Worm (Caenorhabditis elegans): ENCODE results near the gene enri-1.

The enri-1 gene

ce11 chrII:2341515-2341914, at the start of gene enri-1:
TSS of gene enri-1 (minus strand) at chrII:2341615.
- TF ChIP-seq ztf-29 (GFP tag; IDR thresholded peaks at IDR 0.05) (no peak), ref-1 (GFP tag; conservative IDR thresholded peaks at IDR 0.05) (no peak), tab-1 (GFP tag; IDR thresholded peaks at IDR 0.05) (no peak), cog-1 (tag; optimal IDR thresholded peaks at IDR 0.05) (no peak), ztf-23 (GFP tag; IDR thresholded peaks at IDR 0.05) (no peak), klf-2 (GFP tag; conservative IDR thresholded peaks at IDR 0.05) (no peak), T22C8.4 (GFP tag; IDR thresholded peaks at IDR 0.05) (no peak), flt-1 (GFP tag; IDR thresholded peaks at IDR 0.05) (no peak)

- TF ChIP-seq med-1 (GFP tag; optimal IDR thresholded peaks at IDR 0.05; ENCODE audit: insufficient read depth) (no peak), ztf-29 (GFP tag; IDR thresholded peaks at IDR 0.05) (no peak), klf-2 (GFP tag; conservative IDR thresholded peaks at IDR 0.05) (no peak)
Observed at ce11 chrII:2390884-2391283, 49.5 kb upstream of the enri-1 start, which contains the start of gene F16G10.10. TSS of gene F16G10.10 (minus strand) at chrII:2390984.

- no peak for TF ChIP-seq T22C8.4 (GFP tag; IDR thresholded peaks at IDR 0.05)
- no peak for TF ChIP-seq cog-1 (tag; optimal IDR thresholded peaks at IDR 0.05)
- TF ChIP-seq flt-1 (GFP tag; IDR thresholded peaks at IDR 0.05): no peak
- no peak for TF ChIP-seq klf-2 (GFP tag; conservative IDR thresholded peaks at IDR 0.05)
- TF ChIP-seq ztf-23 (GFP tag; IDR thresholded peaks at IDR 0.05): no peak
- no peak for TF ChIP-seq tab-1 (GFP tag; IDR thresholded peaks at IDR 0.05)
- no peak for TF ChIP-seq ztf-29 (GFP tag; IDR thresholded peaks at IDR 0.05)
- no peak for TF ChIP-seq ref-1 (GFP tag; conservative IDR thresholded peaks at IDR 0.05)
- no peak for TF ChIP-seq med-1 (GFP tag; optimal IDR thresholded peaks at IDR 0.05; ENCODE audit: insufficient read depth)
Observed at ce11 chrII:2385495-2385894, 44.1 kb upstream of the enri-1 start, which contains the start of gene F16G10.9. TSS of gene F16G10.9 (minus strand) at chrII:2385595.

ce11 chrII:2383334-2383733, 41.9 kb upstream of the enri-1 start, which contains the start of gene F16G10.8:
TSS of gene F16G10.8 (minus strand) at chrII:2383434.
- TF ChIP-seq tab-1 (GFP tag; IDR thresholded peaks at IDR 0.05) (no peak), ref-1 (GFP tag; conservative IDR thresholded peaks at IDR 0.05) (no peak), cog-1 (tag; optimal IDR thresholded peaks at IDR 0.05) (no peak), ztf-23 (GFP tag; IDR thresholded peaks at IDR 0.05) (no peak), T22C8.4 (GFP tag; IDR thresholded peaks at IDR 0.05) (no peak)

ce11 chrII:2380174-2380573, 38.8 kb upstream of the enri-1 start, which contains the start of gene F16G10.7:
TSS of gene F16G10.7 (minus strand) at chrII:2380274.
- TF ChIP-seq med-1 (GFP tag; optimal IDR thresholded peaks at IDR 0.05; ENCODE audit: insufficient read depth): no peak
- TF ChIP-seq ref-1 (GFP tag; conservative IDR thresholded peaks at IDR 0.05): no peak
- TF ChIP-seq flt-1 (GFP tag; IDR thresholded peaks at IDR 0.05): no peak
- no peak for TF ChIP-seq ztf-29 (GFP tag; IDR thresholded peaks at IDR 0.05)
- TF ChIP-seq ztf-23 (GFP tag; IDR thresholded peaks at IDR 0.05): no peak
- TF ChIP-seq klf-2 (GFP tag; conservative IDR thresholded peaks at IDR 0.05): no peak
- no peak for TF ChIP-seq cog-1 (tag; optimal IDR thresholded peaks at IDR 0.05)
- no peak for TF ChIP-seq T22C8.4 (GFP tag; IDR thresholded peaks at IDR 0.05)
- TF ChIP-seq tab-1 (GFP tag; IDR thresholded peaks at IDR 0.05): no peak

- no peak for TF ChIP-seq klf-2 (GFP tag; conservative IDR thresholded peaks at IDR 0.05)
- TF ChIP-seq ztf-23 (GFP tag; IDR thresholded peaks at IDR 0.05): no peak
- TF ChIP-seq T22C8.4 (GFP tag; IDR thresholded peaks at IDR 0.05): no peak
- no peak for TF ChIP-seq cog-1 (tag; optimal IDR thresholded peaks at IDR 0.05)
- TF ChIP-seq flt-1 (GFP tag; IDR thresholded peaks at IDR 0.05): no peak
- TF ChIP-seq tab-1 (GFP tag; IDR thresholded peaks at IDR 0.05): no peak
- no peak for TF ChIP-seq ztf-29 (GFP tag; IDR thresholded peaks at IDR 0.05)
- no peak for TF ChIP-seq ref-1 (GFP tag; conservative IDR thresholded peaks at IDR 0.05)
- no peak for TF ChIP-seq med-1 (GFP tag; optimal IDR thresholded peaks at IDR 0.05; ENCODE audit: insufficient read depth)
Observed at ce11 chrII:2379673-2380072, 38.3 kb upstream of the enri-1 start.

ce11 chrII:2378465-2379009, 37.1 kb upstream of the enri-1 start:
- TF ChIP-seq klf-2 (GFP tag; conservative IDR thresholded peaks at IDR 0.05) (no peak), ztf-23 (GFP tag; IDR thresholded peaks at IDR 0.05) (no peak), tab-1 (GFP tag; IDR thresholded peaks at IDR 0.05) (no peak), T22C8.4 (GFP tag; IDR thresholded peaks at IDR 0.05) (no peak), ref-1 (GFP tag; conservative IDR thresholded peaks at IDR 0.05) (no peak), flt-1 (GFP tag; IDR thresholded peaks at IDR 0.05) (no peak), ztf-29 (GFP tag; IDR thresholded peaks at IDR 0.05) (no peak), cog-1 (tag; optimal IDR thresholded peaks at IDR 0.05) (no peak), med-1 (GFP tag; optimal IDR thresholded peaks at IDR 0.05; ENCODE audit: insufficient read depth) (no peak)

ce11 chrII:2377751-2378150, 36.3 kb upstream of the enri-1 start, which contains the start of gene F16G10.6:
TSS of gene F16G10.6 (minus strand) at chrII:2377851.
- TF ChIP-seq flt-1 (GFP tag; IDR thresholded peaks at IDR 0.05) (no peak), klf-2 (GFP tag; conservative IDR thresholded peaks at IDR 0.05) (no peak), ref-1 (GFP tag; conservative IDR thresholded peaks at IDR 0.05) (no peak), tab-1 (GFP tag; IDR thresholded peaks at IDR 0.05) (no peak), ztf-29 (GFP tag; IDR thresholded peaks at IDR 0.05) (no peak), med-1 (GFP tag; optimal IDR thresholded peaks at IDR 0.05; ENCODE audit: insufficient read depth) (no peak), ztf-23 (GFP tag; IDR thresholded peaks at IDR 0.05) (no peak), T22C8.4 (GFP tag; IDR thresholded peaks at IDR 0.05) (no peak), cog-1 (tag; optimal IDR thresholded peaks at IDR 0.05) (no peak)

- TF ChIP-seq cog-1 (tag; optimal IDR thresholded peaks at IDR 0.05) (no peak), ztf-23 (GFP tag; IDR thresholded peaks at IDR 0.05) (no peak), tab-1 (GFP tag; IDR thresholded peaks at IDR 0.05) (no peak), T22C8.4 (GFP tag; IDR thresholded peaks at IDR 0.05) (no peak), klf-2 (GFP tag; conservative IDR thresholded peaks at IDR 0.05) (no peak), ztf-29 (GFP tag; IDR thresholded peaks at IDR 0.05) (no peak), med-1 (GFP tag; optimal IDR thresholded peaks at IDR 0.05; ENCODE audit: insufficient read depth) (no peak), flt-1 (GFP tag; IDR thresholded peaks at IDR 0.05) (no peak), ref-1 (GFP tag; conservative IDR thresholded peaks at IDR 0.05) (no peak)
Observed at ce11 chrII:2374973-2375372, 33.6 kb upstream of the enri-1 start, which contains the start of gene F16G10.2. TSS of gene F16G10.2 (plus strand) at chrII:2375273.

- TF ChIP-seq klf-2 (GFP tag; conservative IDR thresholded peaks at IDR 0.05) (no peak), T22C8.4 (GFP tag; IDR thresholded peaks at IDR 0.05) (no peak), tab-1 (GFP tag; IDR thresholded peaks at IDR 0.05) (no peak), ref-1 (GFP tag; conservative IDR thresholded peaks at IDR 0.05) (no peak), med-1 (GFP tag; optimal IDR thresholded peaks at IDR 0.05; ENCODE audit: insufficient read depth) (no peak), ztf-29 (GFP tag; IDR thresholded peaks at IDR 0.05) (no peak), cog-1 (tag; optimal IDR thresholded peaks at IDR 0.05) (no peak), ztf-23 (GFP tag; IDR thresholded peaks at IDR 0.05) (no peak), flt-1 (GFP tag; IDR thresholded peaks at IDR 0.05) (no peak)
Observed at ce11 chrII:2372090-2372489, 30.7 kb upstream of the enri-1 start, which contains the start of gene F16G10.3. TSS of gene F16G10.3 (plus strand) at chrII:2372390.
